Fruit fly (Drosophila melanogaster) whole organism, embryonic: Measurements from ENCODE around the gene CG14142.
A peak's percentile ranks its signal among the peaks of the same experiment; 100 is the strongest.

Source experiments
- Antp ChIP-seq: fragments of 200-800 bp; sonication (Bioruptor generic); optimal IDR thresholded peaks from 3 replicates; lab custom pipeline; 2016; ENCODE audit warnings: missing biosample characterization, missing genetic modification characterization
- Bgb ChIP-seq: fragments of 200-800 bp; sonication (Bioruptor generic); IDR thresholded peaks from 2 replicates; pipeline ENCODE4 v1.3.6; 2022; ENCODE audit warnings: missing biosample characterization, missing genetic modification characterization; ENCODE audit not compliant: partially characterized antibody
- CG10267 ChIP-seq: fragments of 200-800 bp; sonication (Bioruptor generic); optimal IDR thresholded peaks from 2 replicates; lab custom pipeline; 2018; ENCODE audit warnings: missing biosample characterization, mild to moderate bottlenecking, missing genetic modification characterization, moderate library complexity
- CG10543 ChIP-seq: fragments of 200-800 bp; sonication (Bioruptor generic); optimal IDR thresholded peaks from 3 replicates; lab custom pipeline; 2017; ENCODE audit warnings: missing biosample characterization, mild to moderate bottlenecking, missing genetic modification characterization, moderate library complexity
- CG12236 ChIP-seq: fragments of 200-800 bp; sonication (Bioruptor generic); optimal IDR thresholded peaks from 2 replicates; lab custom pipeline; 2016; ENCODE audit warnings: missing biosample characterization, missing genetic modification characterization
- CG1233 ChIP-seq: fragments of 200-800 bp; sonication (Bioruptor generic); optimal IDR thresholded peaks from 4 replicates; lab custom pipeline; 2018; ENCODE audit warnings: missing biosample characterization, mild to moderate bottlenecking, missing genetic modification characterization
- CG12769 ChIP-seq: fragments of 200-800 bp; sonication (Bioruptor generic); optimal IDR thresholded peaks from 2 replicates; lab custom pipeline; 2019; ENCODE audit warnings: missing biosample characterization, mild to moderate bottlenecking, missing genetic modification characterization, moderate library complexity
- CG13424 ChIP-seq: fragments of 200-800 bp; sonication (Bioruptor generic); optimal IDR thresholded peaks from 2 replicates; lab custom pipeline; 2019; ENCODE audit warnings: missing biosample characterization, mild to moderate bottlenecking, missing genetic modification characterization, moderate library complexity
- CG1529 ChIP-seq: fragments of 200-800 bp; sonication (Bioruptor generic); optimal IDR thresholded peaks from 3 replicates; lab custom pipeline; 2018; ENCODE audit warnings: missing biosample characterization, missing genetic modification characterization
- CG15601 ChIP-seq: fragments of 200-800 bp; sonication (Bioruptor generic); optimal IDR thresholded peaks from 3 replicates; lab custom pipeline; 2019; ENCODE audit warnings: missing biosample characterization, mild to moderate bottlenecking, missing genetic modification characterization, moderate library complexity
- CG17385 ChIP-seq: fragments of 200-800 bp; sonication (Bioruptor generic); optimal IDR thresholded peaks from 3 replicates; lab custom pipeline; 2018; ENCODE audit warnings: missing biosample characterization, mild to moderate bottlenecking, missing genetic modification characterization
- CG4328 ChIP-seq: fragments of 200-800 bp; sonication (Bioruptor generic); optimal IDR thresholded peaks from 3 replicates; lab custom pipeline; 2017; ENCODE audit warnings: missing biosample characterization, missing genetic modification reagents, missing genetic modification characterization
- CG7372 ChIP-seq: fragments of 200-800 bp; sonication (Bioruptor generic); IDR thresholded peaks from 2 replicates; pipeline ENCODE4 v1.3.6; 2022; ENCODE audit warnings: missing biosample characterization, missing genetic modification characterization
- CG9727 ChIP-seq: fragments of 200-800 bp; sonication (Bioruptor generic); optimal IDR thresholded peaks from 3 replicates; lab custom pipeline; 2017; ENCODE audit warnings: missing biosample characterization, mild to moderate bottlenecking, missing genetic modification characterization
- CG9797 ChIP-seq: fragments of 200-800 bp; sonication (Bioruptor generic); optimal IDR thresholded peaks from 3 replicates; lab custom pipeline; 2018; ENCODE audit warnings: missing biosample characterization, mild to moderate bottlenecking, missing genetic modification characterization
- CTCF ChIP-seq: fragments of 200-800 bp; sonication (Bioruptor generic); optimal IDR thresholded peaks from 2 replicates; lab custom pipeline; 2017; ENCODE audit warnings: missing biosample characterization, mild to moderate bottlenecking, missing genetic modification characterization, moderate library complexity
- D ChIP-seq, 2 experiments: fragments of 200-800 bp in 1 of 2; fragments of >200 bp in 1 of 2; sonication (Bioruptor generic) in 1 of 2; optimal IDR thresholded peaks; 2 replicates in 1 of 2; 3 replicates in 1 of 2; lab custom pipeline; 2017; ENCODE audit warnings: mild to moderate bottlenecking in 1 of 2, missing biosample characterization in 1 of 2, missing genetic modification characterization in 1 of 2, missing genetic modification reagents in 1 of 2
- D19A ChIP-seq: fragments of 200-800 bp; optimal IDR thresholded peaks from 3 replicates; lab custom pipeline; 2019; ENCODE audit warnings: missing biosample characterization, mild to moderate bottlenecking, missing genetic modification characterization, moderate library complexity
- Dek ChIP-seq: fragments of 200-800 bp; sonication (Bioruptor generic); optimal IDR thresholded peaks from 3 replicates; lab custom pipeline; 2019; ENCODE audit warnings: missing biosample characterization, mild to moderate bottlenecking, missing genetic modification characterization, moderate library complexity
- Dp ChIP-seq: fragments of 200-800 bp; sonication (Bioruptor generic); optimal IDR thresholded peaks from 2 replicates; lab custom pipeline; 2018; ENCODE audit warnings: missing biosample characterization, mild to moderate bottlenecking, missing genetic modification characterization, moderate library complexity
- E2f2 ChIP-seq: fragments of 200-800 bp; sonication (Bioruptor generic); IDR thresholded peaks from 2 replicates; pipeline ENCODE4 v1.3.6; 2022; ENCODE audit warnings: missing biosample characterization, missing genetic modification characterization
- Elba2 ChIP-seq: fragments of 200-800 bp; sonication (Bioruptor generic); optimal IDR thresholded peaks from 3 replicates; lab custom pipeline; 2016; ENCODE audit warnings: missing biosample characterization, missing genetic modification characterization
- H2.0 ChIP-seq: fragments of 200-800 bp; sonication (Bioruptor generic); IDR thresholded peaks from 2 replicates; pipeline ENCODE4 v1.3.6; 2022; ENCODE audit warnings: missing biosample characterization, missing genetic modification characterization
- Hr78 ChIP-seq, 2 experiments: fragments of 200-800 bp in 1 of 2; fragments of >200 bp in 1 of 2; sonication (Bioruptor generic) in 1 of 2; optimal IDR thresholded peaks; 2 replicates each; lab custom pipeline; 2017 to 2019; ENCODE audit warnings: missing biosample characterization in 2 of 2, missing genetic modification characterization in 2 of 2, mild to moderate bottlenecking in 1 of 2, moderate library complexity in 1 of 2
- NfI ChIP-seq: fragments of 200-800 bp; sonication (Bioruptor generic); optimal IDR thresholded peaks from 3 replicates; lab custom pipeline; 2018; ENCODE audit warnings: missing biosample characterization, mild to moderate bottlenecking, missing genetic modification characterization, moderate library complexity
- Opbp ChIP-seq: fragments of 200-800 bp; sonication (Bioruptor generic); IDR thresholded peaks from 3 replicates; pipeline ENCODE4 v1.3.6; 2022; ENCODE audit warnings: missing biosample characterization, missing genetic modification characterization; ENCODE audit not compliant: partially characterized antibody
- PHDP ChIP-seq: fragments of 200-800 bp; sonication (Bioruptor generic); optimal IDR thresholded peaks from 3 replicates; lab custom pipeline; 2018; ENCODE audit warnings: missing biosample characterization, mild to moderate bottlenecking, missing genetic modification characterization, moderate library complexity
- Rx ChIP-seq: fragments of 200-800 bp; sonication (Bioruptor generic); IDR thresholded peaks from 2 replicates; pipeline ENCODE4 v1.3.6; 2022; ENCODE audit warnings: missing biosample characterization, missing genetic modification characterization
- Ssrp ChIP-seq: fragments of 200-800 bp; sonication (Bioruptor generic); optimal IDR thresholded peaks from 2 replicates; lab custom pipeline; 2018; ENCODE audit warnings: missing biosample characterization, mild to moderate bottlenecking, missing genetic modification characterization, moderate library complexity
- Usf ChIP-seq: fragments of 200-800 bp; sonication (Bioruptor generic); optimal IDR thresholded peaks from 2 replicates; lab custom pipeline; 2017; ENCODE audit warnings: missing genotype, missing biosample characterization, missing genetic modification characterization
- ap ChIP-seq: fragments of 200-800 bp; sonication (Bioruptor generic); IDR thresholded peaks from 2 replicates; pipeline ENCODE4 v1.3.6; 2022; ENCODE audit warnings: missing biosample characterization, missing genetic modification characterization
- bigmax ChIP-seq: fragments of 200-800 bp; sonication (Bioruptor generic); optimal IDR thresholded peaks from 2 replicates; lab custom pipeline; 2018; ENCODE audit warnings: missing biosample characterization, mild to moderate bottlenecking, missing genetic modification characterization
- chinmo ChIP-seq: fragments of 200-800 bp; sonication (Bioruptor generic); IDR thresholded peaks from 4 replicates; pipeline ENCODE4 v1.3.6; 2022; ENCODE audit warnings: missing biosample characterization, missing genetic modification characterization; ENCODE audit not compliant: partially characterized antibody
- chn ChIP-seq: fragments of 200-800 bp; sonication (Bioruptor generic); optimal IDR thresholded peaks from 2 replicates; lab custom pipeline; 2016; ENCODE audit warnings: missing biosample characterization, missing genetic modification characterization
- dimm ChIP-seq: fragments of 200-800 bp; sonication (Bioruptor generic); IDR thresholded peaks from 2 replicates; pipeline ENCODE4 v1.3.6; 2022; ENCODE audit warnings: missing biosample characterization, missing genetic modification characterization
- eyg ChIP-seq: fragments of 200-800 bp; sonication (Bioruptor generic); optimal IDR thresholded peaks from 3 replicates; lab custom pipeline; 2016; ENCODE audit warnings: missing biosample characterization, missing genetic modification characterization
- fd64A ChIP-seq: fragments of 200-800 bp; sonication (Bioruptor generic); optimal IDR thresholded peaks from 3 replicates; lab custom pipeline; 2018; ENCODE audit warnings: missing biosample characterization, mild to moderate bottlenecking, missing genetic modification characterization
- grau ChIP-seq: fragments of 200-800 bp; optimal IDR thresholded peaks from 3 replicates; lab custom pipeline; 2019; ENCODE audit warnings: missing biosample characterization, mild to moderate bottlenecking, missing genetic modification characterization, moderate library complexity
- maf-S ChIP-seq: fragments of 200-800 bp; sonication (Bioruptor generic); optimal IDR thresholded peaks from 2 replicates; lab custom pipeline; 2016; ENCODE audit warnings: missing biosample characterization, missing genetic modification characterization
- nerfin-2 ChIP-seq: fragments of 200-800 bp; sonication (Bioruptor generic); IDR thresholded peaks from 2 replicates; pipeline ENCODE4 v1.3.6; 2022; ENCODE audit warnings: missing biosample characterization, missing genetic modification characterization; ENCODE audit not compliant: partially characterized antibody
- oc ChIP-seq: fragments of 200-800 bp; sonication (Bioruptor generic); optimal IDR thresholded peaks from 2 replicates; lab custom pipeline; 2018; ENCODE audit warnings: missing biosample characterization, mild to moderate bottlenecking, missing genetic modification characterization, moderate library complexity
- pzg ChIP-seq: fragments of 200-800 bp; sonication (Bioruptor generic); optimal IDR thresholded peaks from 3 replicates; lab custom pipeline; 2018; ENCODE audit warnings: missing biosample characterization, mild to moderate bottlenecking, missing genetic modification characterization, moderate library complexity
- sd ChIP-seq: fragments of 200-800 bp; sonication (Bioruptor generic); optimal IDR thresholded peaks from 3 replicates; lab custom pipeline; 2018; ENCODE audit warnings: missing biosample characterization, mild to moderate bottlenecking, missing genetic modification characterization, moderate library complexity
- shn ChIP-seq: fragments of 200-800 bp; sonication (Bioruptor generic); optimal IDR thresholded peaks from 3 replicates; lab custom pipeline; 2016; ENCODE audit warnings: missing biosample characterization, missing genetic modification characterization
- so ChIP-seq: fragments of 200-800 bp; sonication (Bioruptor generic); IDR thresholded peaks from 3 replicates; pipeline ENCODE4 v1.3.6; 2022; ENCODE audit warnings: missing biosample characterization, missing genetic modification characterization
- tin ChIP-seq: fragments of 200-800 bp; sonication (Bioruptor generic); optimal IDR thresholded peaks from 3 replicates; lab custom pipeline; 2016; ENCODE audit warnings: missing biosample characterization, missing genetic modification characterization
- unc-4 ChIP-seq: fragments of 200-800 bp; sonication (Bioruptor generic); IDR thresholded peaks from 2 replicates; pipeline ENCODE4 v1.3.6; 2022; ENCODE audit warnings: missing biosample characterization, missing genetic modification characterization; ENCODE audit not compliant: partially characterized antibody
- vnd ChIP-seq: fragments of 200-800 bp; sonication (Bioruptor generic); IDR thresholded peaks from 3 replicates; pipeline ENCODE4 v1.3.6; 2022; ENCODE audit warnings: missing biosample characterization, missing genetic modification characterization; ENCODE audit not compliant: partially characterized antibody
- zfh1 ChIP-seq: fragments of 200-800 bp; sonication (Bioruptor generic); IDR thresholded peaks from 3 replicates; pipeline ENCODE4 v1.3.6; 2022; ENCODE audit warnings: missing biosample characterization, missing genetic modification characterization

CG14142 gene

DNA sequence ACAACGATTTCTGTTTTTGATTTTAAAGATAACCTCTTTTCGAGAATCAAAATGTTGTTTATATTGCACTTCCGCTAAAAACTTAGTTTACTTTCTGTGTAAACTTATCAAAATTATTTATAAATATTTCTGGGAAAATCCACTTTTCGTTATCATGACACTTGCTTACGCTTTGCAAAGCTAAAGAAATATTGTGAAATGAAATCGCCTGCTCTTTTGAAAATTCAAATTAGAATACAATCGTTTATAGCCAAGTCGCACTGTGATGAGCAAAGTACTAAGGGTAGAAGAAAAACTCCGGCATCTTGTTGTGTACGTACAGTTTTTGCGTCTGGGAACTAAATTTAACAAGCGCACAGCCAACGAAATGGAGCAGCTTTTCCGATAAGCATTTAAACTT, 48.9 kb upstream of the CG14142 start (continued):
- TF ChIP-seq eyg (GFP tag; lab: Kevin White, UChicago): no peak
- no peak for TF ChIP-seq nerfin-2 (GFP tag; lab: Robert Waterston, UW)
- TF ChIP-seq CG9727 (GFP tag; lab: Kevin White, UChicago): no peak
- peak; percentile 11 for TF ChIP-seq Ssrp (tag; lab: Kevin White, UChicago)
- TF ChIP-seq grau (tag; lab: Kevin White, UChicago): peak; percentile 89
- TF ChIP-seq H2.0 (GFP tag; lab: Robert Waterston, UW): no peak
- TF ChIP-seq CG10267: no peak
- TF ChIP-seq CG7372: no peak
- no peak for TF ChIP-seq Elba2
- no peak for TF ChIP-seq Rx (GFP tag; lab: Robert Waterston, UW)
- no peak for TF ChIP-seq tin (GFP tag; lab: Kevin White, UChicago)
- TF ChIP-seq D19A (tag; lab: Kevin White, UChicago): no peak
- peak; percentile 23 for TF ChIP-seq CG13424 (tag; lab: Kevin White, UChicago)
- no peak for TF ChIP-seq CG1233 (GFP tag; lab: Kevin White, UChicago)
- no peak for TF ChIP-seq bigmax (GFP tag; lab: Kevin White, UChicago)
- peak; percentile 15 for TF ChIP-seq CG17385 (GFP tag; lab: Kevin White, UChicago)
- peak; percentile 23 for TF ChIP-seq PHDP (tag; lab: Kevin White, UChicago)
- peak; percentile 23 for TF ChIP-seq NfI (GFP tag; lab: Kevin White, UChicago)
- no peak for TF ChIP-seq vnd (GFP tag; lab: Robert Waterston, UW)

DNA sequence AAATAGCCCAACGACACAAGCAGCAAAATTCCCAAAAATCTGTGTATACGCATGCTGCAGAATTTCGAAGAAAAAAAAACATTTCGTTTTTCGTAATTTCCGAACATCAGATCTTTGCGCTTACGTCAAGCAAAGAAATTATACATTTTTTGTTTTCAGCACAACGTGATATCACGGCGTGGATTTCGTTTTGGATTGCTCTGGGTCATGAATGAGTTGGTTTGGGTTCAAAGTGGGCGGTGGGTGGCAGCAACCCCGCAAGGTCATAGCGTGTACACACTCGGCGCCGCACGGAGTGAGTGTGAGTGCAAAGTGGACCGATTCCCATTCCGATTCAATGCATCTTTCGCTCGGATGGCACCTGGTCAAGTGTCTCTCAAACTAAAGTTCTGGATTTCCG, 48.5 kb upstream of the CG14142 start:
- TF ChIP-seq nerfin-2 (GFP tag; lab: Robert Waterston, UW) (no peak), shn (no peak), CG9797 (GFP tag; lab: Kevin White, UChicago) (no peak), pzg (no peak), oc (tag; lab: Kevin White, UChicago) (no peak), Dek (tag; lab: Kevin White, UChicago) (no peak), zfh1 (GFP tag; lab: Robert Waterston, UW) (no peak), PHDP (tag; lab: Kevin White, UChicago) (no peak), maf-S (GFP tag; lab: Kevin White, UChicago) (no peak), CG1529 (GFP tag; lab: Kevin White, UChicago) (no peak), Antp (GFP tag; lab: Kevin White, UChicago) (no peak), chn (GFP tag; lab: Kevin White, UChicago) (no peak), CG15601 (tag; lab: Kevin White, UChicago) (no peak), Opbp (GFP tag; lab: Robert Waterston, UW) (no peak), ap (GFP tag; lab: Robert Waterston, UW) (no peak), chinmo (GFP tag; lab: Robert Waterston, UW) (0 out of 4 replicates have a peak, but pooled peaks have one; percentile 28), Usf (no peak), CG12236 (GFP tag; lab: Kevin White, UChicago) (no peak), Hr78 (GFP tag; optimal IDR thresholded peaks at IDR 0.05; lab: Kevin White, UChicago) (peak in 1 of 2 experiments; percentile 20), CTCF (GFP tag; lab: Kevin White, UChicago) (no peak), D (optimal IDR thresholded peaks at IDR 0.05; lab: Kevin White, UChicago) (no peak), D (GFP tag; optimal IDR thresholded peaks at IDR 0.05; lab: Kevin White, UChicago) (no peak), CG12769 (tag; lab: Kevin White, UChicago) (peak; percentile 43), E2f2 (no peak), unc-4 (GFP tag; lab: Robert Waterston, UW) (no peak), Bgb (GFP tag; lab: Robert Waterston, UW) (0 out of 2 replicates have a peak, but pooled peaks have one; percentile 11), dimm (GFP tag; lab: Robert Waterston, UW) (no peak), sd (tag; lab: Kevin White, UChicago) (peak; percentile 57), Dp (GFP tag; lab: Kevin White, UChicago) (no peak), CG4328 (no peak), so (peak; percentile 71; the same call in 2 of the 3 replicates), fd64A (GFP tag; lab: Kevin White, UChicago) (no peak), CG10543 (GFP tag; lab: Kevin White, UChicago) (no peak)
